Fruit fly (Drosophila melanogaster) whole organism, pupa: Measurements from ENCODE around the gene Pect.

Experiments used
- CG10348 ChIP-seq: fragments of 200-800 bp; sonication (Bioruptor generic); IDR thresholded peaks from 2 replicates; pipeline ENCODE4 v1.3.6; 2022; ENCODE audit warnings: missing biosample characterization, missing genetic modification characterization
- CG12605 ChIP-seq: fragments of 200-800 bp; sonication (Bioruptor generic); IDR thresholded peaks from 2 replicates; pipeline ENCODE4 v1.3.6; 2022; ENCODE audit warnings: missing biosample characterization, missing genetic modification characterization
- CG13204 ChIP-seq: fragments of 200-800 bp; sonication (Bioruptor generic); optimal IDR thresholded peaks from 2 replicates; lab custom pipeline; 2018; ENCODE audit warnings: missing biosample characterization, mild to moderate bottlenecking, missing genetic modification characterization, moderate library complexity
- CG17806 ChIP-seq: fragments of 200-800 bp; sonication (Bioruptor generic); optimal IDR thresholded peaks from 2 replicates; lab custom pipeline; 2018; ENCODE audit warnings: missing biosample characterization, mild to moderate bottlenecking, missing genetic modification characterization, moderate library complexity
- CG34367 ChIP-seq: fragments of 200-800 bp; sonication (Bioruptor generic); optimal IDR thresholded peaks from 2 replicates; lab custom pipeline; 2018; ENCODE audit warnings: missing biosample characterization, mild to moderate bottlenecking, missing genetic modification characterization
- CG4496 ChIP-seq: fragments of 200-800 bp; sonication (Bioruptor generic); IDR thresholded peaks from 3 replicates; pipeline ENCODE4 v1.3.6; 2022; ENCODE audit warnings: missing biosample characterization, missing genetic modification characterization
- CG8159 ChIP-seq: fragments of 200-800 bp; sonication (Bioruptor generic); optimal IDR thresholded peaks from 3 replicates; lab custom pipeline; 2018; ENCODE audit warnings: missing biosample characterization, mild to moderate bottlenecking, missing genetic modification characterization, moderate library complexity
- CG8301 ChIP-seq: fragments of 200-800 bp; sonication (Bioruptor generic); optimal IDR thresholded peaks from 2 replicates; lab custom pipeline; 2018; ENCODE audit warnings: missing biosample characterization, mild to moderate bottlenecking, missing genetic modification characterization
- CG9948 ChIP-seq: fragments of 200-800 bp; sonication (Bioruptor generic); optimal IDR thresholded peaks from 2 replicates; lab custom pipeline; 2018; ENCODE audit warnings: missing biosample characterization, mild to moderate bottlenecking, missing genetic modification characterization, moderate library complexity
- EcR ChIP-seq: fragments of 200-800 bp; sonication (Bioruptor generic); optimal IDR thresholded peaks from 3 replicates; lab custom pipeline; 2019; ENCODE audit warnings: missing biosample characterization, missing genetic modification characterization, mild to moderate bottlenecking, moderate library complexity, missing genetic modification reagents
- Pif1B ChIP-seq: fragments of 200-800 bp; sonication (Bioruptor generic); optimal IDR thresholded peaks from 3 replicates; lab custom pipeline; 2016; ENCODE audit warnings: missing biosample characterization, missing genetic modification characterization
- Snoo ChIP-seq: fragments of 200-800 bp; sonication (Bioruptor generic); optimal IDR thresholded peaks from 3 replicates; lab custom pipeline; 2017; ENCODE audit warnings: missing biosample characterization, mild to moderate bottlenecking, missing genetic modification characterization, inconsistent platforms
- gl ChIP-seq: fragments of 200-800 bp; sonication (Bioruptor generic); optimal IDR thresholded peaks from 2 replicates; lab custom pipeline; 2018; ENCODE audit warnings: missing biosample characterization, mild to moderate bottlenecking, missing genetic modification characterization
- rn ChIP-seq: fragments of 200-800 bp; sonication (Bioruptor generic); IDR thresholded peaks from 2 replicates; pipeline ENCODE4 v1.3.6; 2022; ENCODE audit warnings: missing biosample characterization, missing genetic modification characterization

DNA sequence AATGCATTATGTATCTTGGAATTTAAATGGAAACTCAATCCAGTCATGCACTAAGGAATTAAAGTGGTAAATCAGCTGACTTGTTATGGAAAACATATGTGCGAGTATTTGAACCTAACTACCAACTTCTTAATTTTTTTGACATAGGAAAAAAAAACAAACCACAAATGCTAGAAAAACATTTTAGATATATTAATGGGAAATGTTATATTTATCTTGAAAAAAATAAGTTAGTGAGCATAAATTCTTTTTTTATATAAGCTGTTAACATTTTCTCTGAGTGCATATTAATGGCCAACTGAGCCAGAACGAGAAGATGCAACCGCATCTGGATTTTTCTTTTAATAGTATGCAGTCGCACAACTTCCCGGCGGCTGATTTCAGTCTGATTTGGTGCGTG, 47.6 kb downstream of the Pect start:
- TF ChIP-seq Snoo (tag; lab: Kevin White, UChicago) = no peak
- no peak for TF ChIP-seq CG13204 (GFP tag; lab: Kevin White, UChicago)
- no peak for TF ChIP-seq CG4496
- TF ChIP-seq CG8301 (tag; lab: Kevin White, UChicago) = peak; percentile 60
- no peak for TF ChIP-seq CG34367
- no peak for TF ChIP-seq CG10348 (GFP tag; lab: Robert Waterston, UW)
- TF ChIP-seq EcR (GFP tag; lab: Kevin White, UChicago) = no peak
- TF ChIP-seq CG12605 = no peak
- TF ChIP-seq gl (tag; lab: Kevin White, UChicago) = no peak
- peak; percentile 9 for TF ChIP-seq CG17806 (tag; lab: Kevin White, UChicago)
- peak; percentile 17 for TF ChIP-seq CG9948 (tag; lab: Kevin White, UChicago)
- no peak for TF ChIP-seq Pif1B (GFP tag; lab: Kevin White, UChicago)
- TF ChIP-seq CG8159 (tag; lab: Kevin White, UChicago) = peak; percentile 33
- no peak for TF ChIP-seq rn (GFP tag; lab: Robert Waterston, UW)
